Worm (Caenorhabditis elegans): ENCODE results near the gene Y45F10B.9.
"Not testable (repeated sequence)": the region's sequence is repeated elsewhere in the genome, so short reads cannot be mapped to it uniquely, and the experiment has no call there.

Gene Y45F10B.9

ce11 chrIV:13597813-13598212, at the start of gene Y45F10B.9:
Y45F10B.9 (minus strand) TSS chrIV:13597913.
- TF ChIP-seq lir-3 (tag; optimal IDR thresholded peaks at IDR 0.05); T20F7.1 (GFP tag; optimal IDR thresholded peaks at IDR 0.05); cey-2 (tag; optimal IDR thresholded peaks at IDR 0.05; ENCODE audit: borderline replicate concordance, insufficient read depth): not testable (repeated sequence)

DNA sequence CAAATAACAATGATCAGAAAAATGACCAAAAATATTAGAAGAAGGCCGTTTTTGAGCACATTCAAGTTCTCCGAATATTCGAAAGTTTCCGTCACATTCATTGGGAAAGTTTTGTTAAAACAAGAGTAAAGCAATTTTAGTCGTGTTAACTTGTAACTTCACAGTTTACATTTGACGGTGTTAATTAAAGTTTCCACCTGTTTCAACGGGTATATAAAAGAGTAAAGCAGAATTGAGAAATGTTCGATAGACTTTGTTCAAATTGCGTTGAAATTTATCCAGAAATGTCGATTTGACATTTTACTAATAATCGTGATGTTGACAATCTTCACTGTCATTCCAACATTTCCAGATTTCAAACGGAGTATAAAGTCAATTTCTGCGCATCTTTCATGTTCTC, 48.1 kb upstream of the Y45F10B.9 start, which contains the start of gene srz-29:
Gene srz-29, minus strand, starts transcription at position 101 of the 400 bp plus-strand sequence.
- TF ChIP-seq F26F4.8 (GFP tag; conservative IDR thresholded peaks at IDR 0.05) (no peak), Y48G9A.11 (GFP tag; IDR thresholded peaks at IDR 0.05) (no peak)

ce11 chrIV:13639027-13639426, 41.3 kb upstream of the Y45F10B.9 start, which contains the start of gene ugt-22:
ugt-22 (plus strand) TSS chrIV:13639260.
- no peak for TF ChIP-seq ces-1 (GFP tag; optimal IDR thresholded peaks at IDR 0.05)
- peak; percentile 37 for TF ChIP-seq dve-1 (tag; optimal IDR thresholded peaks at IDR 0.05; ENCODE audit: insufficient read depth)
- no peak for TF ChIP-seq Y105C5A.15 (GFP tag; IDR thresholded peaks at IDR 0.05)
- peak; percentile 83 for TF ChIP-seq pqm-1 (tag; optimal IDR thresholded peaks at IDR 0.05)
- TF ChIP-seq saeg-2 (GFP tag; IDR thresholded peaks at IDR 0.05), result no peak
- TF ChIP-seq rbr-2 (tag; optimal IDR thresholded peaks at IDR 0.05), result no peak
- no peak for TF ChIP-seq F37D6.2 (tag; optimal IDR thresholded peaks at IDR 0.05)
- peak; percentile 31 for TF ChIP-seq ztf-7 (tag; optimal IDR thresholded peaks at IDR 0.05)
- peak; percentile 50 for TF ChIP-seq dmd-6 (GFP tag; IDR thresholded peaks at IDR 0.05)
- TF ChIP-seq Y75B8A.6 (GFP tag; IDR thresholded peaks at IDR 0.05), result no peak
- no peak for TF ChIP-seq daf-16 (GFP tag; optimal IDR thresholded peaks at IDR 0.05)
- peak; percentile 47 for TF ChIP-seq daf-16 (tag; optimal IDR thresholded peaks at IDR 0.05)
- peak; percentile 5 for TF ChIP-seq nhr-77 (tag; optimal IDR thresholded peaks at IDR 0.05)

ce11 chrIV:13636975-13637374, 39.3 kb upstream of the Y45F10B.9 start, which contains the start of gene C08F11.7:
C08F11.7 (plus strand) TSS chrIV:13637275.
- TF ChIP-seq madf-5 (GFP tag; IDR thresholded peaks at IDR 0.05) (no peak), spr-3 (GFP tag; optimal IDR thresholded peaks at IDR 0.05) (no peak)

- no peak for TF ChIP-seq daf-16 (GFP tag; optimal IDR thresholded peaks at IDR 0.05)
- peak; percentile 80 for TF ChIP-seq daf-16 (tag; optimal IDR thresholded peaks at IDR 0.05)
- no peak for TF ChIP-seq daf-19 (GFP tag; conservative IDR thresholded peaks at IDR 0.05)
- TF ChIP-seq nhr-28 (tag; optimal IDR thresholded peaks at IDR 0.05), result no peak
- no peak for TF ChIP-seq arid-1 (GFP tag; conservative IDR thresholded peaks at IDR 0.05)
- no peak for TF ChIP-seq pqm-1 (tag; optimal IDR thresholded peaks at IDR 0.05)
- peak; percentile 18 for TF ChIP-seq ztf-7 (tag; optimal IDR thresholded peaks at IDR 0.05)
These were observed 35.5 kb upstream of the Y45F10B.9 start, which contains the start of gene fbxa-98 for ce11 chrIV:13633165-13633564. fbxa-98 (plus strand) TSS chrIV:13633407.

- TF ChIP-seq attf-4 (tag; optimal IDR thresholded peaks at IDR 0.05) (no peak), T20F7.1 (GFP tag; optimal IDR thresholded peaks at IDR 0.05) (no peak), unc-62 (GFP tag; optimal IDR thresholded peaks at IDR 0.05 in 1 of 2) (peak in 1 of 2 experiments; percentile 69), unc-62 (tag; optimal IDR thresholded peaks at IDR 0.05) (no peak), daf-16 (GFP tag; optimal IDR thresholded peaks at IDR 0.05) (no peak), daf-16 (tag; optimal IDR thresholded peaks at IDR 0.05) (peak; percentile 57), pqm-1 (tag; optimal IDR thresholded peaks at IDR 0.05) (peak; percentile 24)
These were observed 34.9 kb upstream of the Y45F10B.9 start for ce11 chrIV:13632613-13633012.

- no peak for TF ChIP-seq dve-1 (tag; optimal IDR thresholded peaks at IDR 0.05; ENCODE audit: insufficient read depth)
- TF ChIP-seq nhr-6 (tag; optimal IDR thresholded peaks at IDR 0.05), result no peak
- no peak for TF ChIP-seq ceh-82 (tag; optimal IDR thresholded peaks at IDR 0.05)
- no peak for TF ChIP-seq nhr-10 (tag; optimal IDR thresholded peaks at IDR 0.05)
- TF ChIP-seq lin-1 (GFP tag; IDR thresholded peaks at IDR 0.05), result no peak
- no peak for TF ChIP-seq F26F4.8 (GFP tag; conservative IDR thresholded peaks at IDR 0.05)
- TF ChIP-seq Y105C5A.15 (GFP tag; IDR thresholded peaks at IDR 0.05), result no peak
- no peak for TF ChIP-seq mdl-1 (tag; optimal IDR thresholded peaks at IDR 0.05)
- no peak for TF ChIP-seq unc-39 (tag; optimal IDR thresholded peaks at IDR 0.05)
- no peak for TF ChIP-seq duxl-1 (tag; optimal IDR thresholded peaks at IDR 0.05; ENCODE audit: poor library complexity)
- no peak for TF ChIP-seq dpl-1 (GFP tag; optimal IDR thresholded peaks at IDR 0.05)
- no peak for TF ChIP-seq ceh-62 (tag; optimal IDR thresholded peaks at IDR 0.05)
- TF ChIP-seq snpc-1.2 (GFP tag; IDR thresholded peaks at IDR 0.05), result no peak
- no peak for TF ChIP-seq zip-11 (GFP tag; IDR thresholded peaks at IDR 0.05)
- TF ChIP-seq nhr-111 (GFP tag; optimal IDR thresholded peaks at IDR 0.05), result no peak
These were observed 28.8 kb upstream of the Y45F10B.9 start, which contains the start of gene sru-21 for ce11 chrIV:13626469-13626868. sru-21 (plus strand) TSS chrIV:13626769.
